Worm (Caenorhabditis elegans): ENCODE measurements around the gene dnj-13.

The dnj-13 gene

ce11 chrII:11545299-11545951 is at the start of gene dnj-13 (continued):
- TF ChIP-seq dve-1 (tag; optimal IDR thresholded peaks at IDR 0.05; ENCODE audit: insufficient read depth) (peak; percentile 98), pha-4 (GFP tag; IDR thresholded peaks at IDR 0.05) (peak; percentile 98), pha-4 (tag; optimal IDR thresholded peaks at IDR 0.05) (peak; percentile 89), aha-1 (tag) (peak; percentile 88), vab-7 (GFP tag; IDR thresholded peaks at IDR 0.05) (peak; percentile 85), arid-1 (GFP tag; conservative IDR thresholded peaks at IDR 0.05) (peak; percentile 97)

- no peak for TF ChIP-seq zfp-3 (GFP tag; conservative IDR thresholded peaks at IDR 0.05)
- TF ChIP-seq ama-1 (optimal IDR thresholded peaks at IDR 0.05) = no peak
- no peak for TF ChIP-seq ctbp-1 (GFP tag; IDR thresholded peaks at IDR 0.05)
Measured at ce11 chrII:11495806-11496205, 49.7 kb upstream of the dnj-13 start.

ce11 chrII:11496767-11497166 is 48.7 kb upstream of the dnj-13 start, which contains the start of gene emc-5:
Gene emc-5 (plus strand): TSS chrII:11496780.
- TF ChIP-seq mes-2 (tag; optimal IDR thresholded peaks at IDR 0.05; ENCODE audit: poor library complexity, severe bottlenecking) (peak; percentile 29), lir-3 (tag; optimal IDR thresholded peaks at IDR 0.05) (no peak), daf-16 (GFP tag; optimal IDR thresholded peaks at IDR 0.05) (peak in 1 of 2 experiments; percentile 43), daf-16 (tag; optimal IDR thresholded peaks at IDR 0.05) (no peak), ceh-62 (tag; optimal IDR thresholded peaks at IDR 0.05) (no peak), lsy-2 (tag; optimal IDR thresholded peaks at IDR 0.05) (peak in 1 of 2 experiments; percentile 15), spr-1 (tag; optimal IDR thresholded peaks at IDR 0.05) (no peak)

- TF ChIP-seq madf-5 (GFP tag; IDR thresholded peaks at IDR 0.05) (no peak), nhr-111 (GFP tag; optimal IDR thresholded peaks at IDR 0.05) (no peak), unc-62 (GFP tag; optimal IDR thresholded peaks at IDR 0.05 in 1 of 2) (peak in 1 of 2 experiments; percentile 81), unc-62 (tag; optimal IDR thresholded peaks at IDR 0.05) (no peak), lin-29 (GFP tag; IDR thresholded peaks at IDR 0.05) (no peak)
Measured at ce11 chrII:11497365-11497764, 48.1 kb upstream of the dnj-13 start, which contains the start of gene B0334.5. Gene B0334.5 (plus strand): TSS chrII:11497665.

- TF ChIP-seq php-3 (GFP tag; IDR thresholded peaks at IDR 0.05) (peak; percentile 42; the same call in 1 of the 2 replicates), daf-16 (GFP tag; optimal IDR thresholded peaks at IDR 0.05) (no peak), daf-16 (tag; optimal IDR thresholded peaks at IDR 0.05) (peak; percentile 62), pqm-1 (tag; optimal IDR thresholded peaks at IDR 0.05) (peak; percentile 46), unc-62 (GFP tag; optimal IDR thresholded peaks at IDR 0.05 in 1 of 2) (no peak), unc-62 (tag; optimal IDR thresholded peaks at IDR 0.05) (no peak), spr-3 (GFP tag; optimal IDR thresholded peaks at IDR 0.05) (no peak), nhr-28 (tag; optimal IDR thresholded peaks at IDR 0.05) (peak; percentile 81)
Measured at ce11 chrII:11500198-11500597, 45.3 kb upstream of the dnj-13 start, which contains the start of gene B0334.20. Gene B0334.20 (minus strand): TSS chrII:11500459.

- TF ChIP-seq nhr-237 (tag; optimal IDR thresholded peaks at IDR 0.05) (no peak), nhr-48 (tag; optimal IDR thresholded peaks at IDR 0.05) (peak; percentile 28), sdz-12 (GFP tag; optimal IDR thresholded peaks at IDR 0.05) (no peak), mxl-3 (GFP tag; optimal IDR thresholded peaks at IDR 0.05) (peak; percentile 68), D1046.2 (GFP tag; IDR thresholded peaks at IDR 0.05) (no peak), Y75B8A.6 (GFP tag; IDR thresholded peaks at IDR 0.05) (no peak), nhr-28 (tag; optimal IDR thresholded peaks at IDR 0.05) (peak; percentile 86), ceh-20 (GFP tag; IDR thresholded peaks at IDR 0.05) (no peak), snpc-1.2 (GFP tag; IDR thresholded peaks at IDR 0.05) (no peak), nhr-25 (tag; optimal IDR thresholded peaks at IDR 0.05; ENCODE audit: borderline replicate concordance, insufficient read depth) (peak; percentile 6), mes-2 (tag; optimal IDR thresholded peaks at IDR 0.05; ENCODE audit: poor library complexity, severe bottlenecking) (no peak), F49E8.2 (tag; optimal IDR thresholded peaks at IDR 0.05; ENCODE audit: borderline replicate concordance) (no peak), lin-38 (GFP tag; IDR thresholded peaks at IDR 0.05) (no peak), hlh-11 (tag; optimal IDR thresholded peaks at IDR 0.05) (peak; percentile 51), mdl-1 (tag; optimal IDR thresholded peaks at IDR 0.05) (peak in 1 of 2 experiments; percentile 54)
Measured at ce11 chrII:11501956-11502355, 43.5 kb upstream of the dnj-13 start.

All from whole organism, L4 larva.